Fruit fly (Drosophila melanogaster) whole organism, embryonic: ENCODE data around the gene Pxd.

Experiments
- ATbp ChIP-seq: fragments of 200-800 bp; sonication (Bioruptor generic); optimal IDR thresholded peaks from 2 replicates; lab custom pipeline; 2017; ENCODE audit warnings: missing biosample characterization, mild to moderate bottlenecking, missing genetic modification characterization, missing genetic modification reagents
- C15 ChIP-seq: fragments of 200-800 bp; sonication (Bioruptor generic); IDR thresholded peaks from 3 replicates; pipeline ENCODE4 v1.3.6; 2022; ENCODE audit warnings: missing biosample characterization, missing genetic modification characterization
- CG10366 ChIP-seq: fragments of 200-800 bp; sonication (Bioruptor generic); IDR thresholded peaks from 2 replicates; pipeline ENCODE4 v1.3.6; 2022; ENCODE audit warnings: missing biosample characterization, missing genetic modification characterization
- CG12769 ChIP-seq: fragments of 200-800 bp; sonication (Bioruptor generic); optimal IDR thresholded peaks from 2 replicates; lab custom pipeline; 2019; ENCODE audit warnings: missing biosample characterization, mild to moderate bottlenecking, missing genetic modification characterization, moderate library complexity
- CG15269 ChIP-seq: fragments of 200-800 bp; sonication (Bioruptor generic); optimal IDR thresholded peaks from 2 replicates; lab custom pipeline; 2018; ENCODE audit warnings: missing biosample characterization, mild to moderate bottlenecking, missing genetic modification characterization, moderate library complexity
- CG1603 ChIP-seq: fragments of 200-800 bp; sonication (Bioruptor generic); optimal IDR thresholded peaks from 2 replicates; lab custom pipeline; 2019; ENCODE audit warnings: missing biosample characterization, mild to moderate bottlenecking, missing genetic modification characterization, moderate library complexity
- CG1792 ChIP-seq: fragments of 200-800 bp; sonication (Bioruptor generic); optimal IDR thresholded peaks from 2 replicates; lab custom pipeline; 2016; ENCODE audit warnings: missing biosample characterization, missing genetic modification characterization
- CG2116 ChIP-seq: fragments of 200-800 bp; sonication (Bioruptor generic); optimal IDR thresholded peaks from 3 replicates; lab custom pipeline; 2018; ENCODE audit warnings: missing biosample characterization, mild to moderate bottlenecking, missing genetic modification characterization
- CG3726 ChIP-seq: fragments of 200-800 bp; sonication (Bioruptor generic); IDR thresholded peaks from 3 replicates; pipeline ENCODE4, ENCODE4 v1.3.6; 2022; ENCODE audit warnings: missing biosample characterization, missing genetic modification characterization
- CG4328 ChIP-seq: fragments of 200-800 bp; sonication (Bioruptor generic); optimal IDR thresholded peaks from 3 replicates; lab custom pipeline; 2017; ENCODE audit warnings: missing biosample characterization, missing genetic modification reagents, missing genetic modification characterization
- CG6254 ChIP-seq: fragments of 200-800 bp; sonication (Bioruptor generic); optimal IDR thresholded peaks from 3 replicates; lab custom pipeline; 2017; ENCODE audit warnings: mild to moderate bottlenecking, missing biosample characterization, missing genetic modification reagents, missing genetic modification characterization
- CG7556 ChIP-seq: fragments of 200-800 bp; sonication (Bioruptor generic); optimal IDR thresholded peaks from 2 replicates; lab custom pipeline; 2017; ENCODE audit warnings: missing biosample characterization, mild to moderate bottlenecking, missing genetic modification characterization
- CG8944 ChIP-seq: fragments of 200-800 bp; sonication (Bioruptor generic); optimal IDR thresholded peaks from 3 replicates; lab custom pipeline; 2016; ENCODE audit warnings: missing biosample characterization, missing genetic modification characterization
- Dek ChIP-seq: fragments of 200-800 bp; sonication (Bioruptor generic); optimal IDR thresholded peaks from 3 replicates; lab custom pipeline; 2019; ENCODE audit warnings: missing biosample characterization, mild to moderate bottlenecking, missing genetic modification characterization, moderate library complexity
- Dip3 ChIP-seq: fragments of 200-800 bp; sonication (Bioruptor generic); optimal IDR thresholded peaks from 3 replicates; lab custom pipeline; 2016; ENCODE audit warnings: missing biosample characterization, missing genetic modification characterization
- Dp ChIP-seq: fragments of 200-800 bp; sonication (Bioruptor generic); optimal IDR thresholded peaks from 2 replicates; lab custom pipeline; 2018; ENCODE audit warnings: missing biosample characterization, mild to moderate bottlenecking, missing genetic modification characterization, moderate library complexity
- Dref ChIP-seq: fragments of 200-800 bp; sonication (Bioruptor generic); IDR thresholded peaks from 2 replicates; pipeline ENCODE4 v1.3.6; 2022; ENCODE audit warnings: missing biosample characterization, missing genetic modification characterization
- Eip74EF ChIP-seq, 2 experiments: fragments of 200-800 bp in 1 of 2; fragments of >200 bp in 1 of 2; sonication (Bioruptor generic) in 1 of 2; optimal IDR thresholded peaks; 2 replicates each; lab custom pipeline; 2017 to 2019; ENCODE audit warnings: missing biosample characterization in 2 of 2, missing genetic modification characterization in 2 of 2, mild to moderate bottlenecking in 1 of 2, moderate library complexity in 1 of 2
- Ets97D ChIP-seq: fragments of 200-800 bp; sonication (Bioruptor generic); optimal IDR thresholded peaks from 3 replicates; lab custom pipeline; 2016; ENCODE audit warnings: missing biosample characterization, missing genetic modification characterization
- GATAe ChIP-seq: fragments of 200-800 bp; sonication (Bioruptor generic); conservative IDR thresholded peaks from 2 replicates; pipeline ENCODE4 v1.3.6; 2022; ENCODE audit warnings: missing biosample characterization, missing genetic modification characterization
- HmgD ChIP-seq: fragments of 200-800 bp; sonication (Bioruptor generic); optimal IDR thresholded peaks from 3 replicates; lab custom pipeline; 2016; ENCODE audit warnings: missing biosample characterization, missing genetic modification characterization
- Hsf ChIP-seq: fragments of 200-800 bp; sonication (Bioruptor generic); optimal IDR thresholded peaks from 3 replicates; lab custom pipeline; 2016; ENCODE audit warnings: missing biosample characterization, missing genetic modification characterization
- Mrtf ChIP-seq: fragments of 200-800 bp; sonication (Bioruptor generic); IDR thresholded peaks from 3 replicates; pipeline ENCODE4 v1.3.6; 2022; ENCODE audit warnings: missing biosample characterization, missing genetic modification characterization
- Nf-YC ChIP-seq: fragments of 200-800 bp; optimal IDR thresholded peaks from 3 replicates; lab custom pipeline; 2019; ENCODE audit warnings: missing biosample characterization, mild to moderate bottlenecking, missing genetic modification characterization, moderate library complexity
- Opbp ChIP-seq: fragments of 200-800 bp; sonication (Bioruptor generic); IDR thresholded peaks from 3 replicates; pipeline ENCODE4 v1.3.6; 2022; ENCODE audit warnings: missing biosample characterization, missing genetic modification characterization; ENCODE audit not compliant: partially characterized antibody
- Ravus ChIP-seq: fragments of 200-800 bp; sonication (Bioruptor generic); IDR thresholded peaks from 2 replicates; pipeline ENCODE4 v1.3.6; 2022; ENCODE audit warnings: missing biosample characterization, missing genetic modification characterization
- Sry-δ ChIP-seq: fragments of 200-800 bp; sonication (Bioruptor generic); optimal IDR thresholded peaks from 2 replicates; lab custom pipeline; 2016; ENCODE audit warnings: missing biosample characterization, missing genetic modification characterization
- Stat92E ChIP-seq, 3 experiments: fragments of >200 bp in 2 of 3; fragments of 200-800 bp in 1 of 3; sonication (Bioruptor generic) in 1 of 3; optimal IDR thresholded peaks; 2 replicates each; lab custom pipeline; 2017 to 2019; ENCODE audit warnings: missing biosample characterization in 3 of 3, missing genetic modification characterization in 3 of 3, mild to moderate bottlenecking in 1 of 3, moderate library complexity in 1 of 3
- ab ChIP-seq: fragments of 200-800 bp; sonication (Bioruptor generic); optimal IDR thresholded peaks from 2 replicates; lab custom pipeline; 2016; ENCODE audit warnings: missing biosample characterization, missing genetic modification characterization
- ap ChIP-seq: fragments of 200-800 bp; sonication (Bioruptor generic); IDR thresholded peaks from 2 replicates; pipeline ENCODE4 v1.3.6; 2022; ENCODE audit warnings: missing biosample characterization, missing genetic modification characterization
- cato ChIP-seq: fragments of 200-800 bp; sonication (Bioruptor generic); optimal IDR thresholded peaks from 2 replicates; lab custom pipeline; 2016; ENCODE audit warnings: missing biosample characterization, missing genetic modification characterization, borderline replicate concordance
- chinmo ChIP-seq: fragments of 200-800 bp; sonication (Bioruptor generic); IDR thresholded peaks from 4 replicates; pipeline ENCODE4 v1.3.6; 2022; ENCODE audit warnings: missing biosample characterization, missing genetic modification characterization; ENCODE audit not compliant: partially characterized antibody
- croc ChIP-seq: fragments of 200-800 bp; sonication (Bioruptor generic); conservative IDR thresholded peaks from 3 replicates; pipeline ENCODE4 v1.3.6; 2022; ENCODE audit warnings: missing biosample characterization, missing genetic modification characterization
- crol ChIP-seq: fragments of 200-800 bp; sonication (Bioruptor generic); IDR thresholded peaks from 2 replicates; pipeline ENCODE4 v1.3.6; 2022; ENCODE audit warnings: missing biosample characterization, missing genetic modification characterization
- ftz-f1 ChIP-seq: fragments of 200-800 bp; sonication (Bioruptor generic); optimal IDR thresholded peaks from 2 replicates; lab custom pipeline; 2016; ENCODE audit warnings: missing biosample characterization, missing genetic modification characterization
- fu2 ChIP-seq: fragments of 200-800 bp; sonication (Bioruptor generic); optimal IDR thresholded peaks from 2 replicates; lab custom pipeline; 2016; ENCODE audit warnings: missing biosample characterization, missing genetic modification characterization
- gcm ChIP-seq: fragments of 200-800 bp; sonication (Bioruptor generic); optimal IDR thresholded peaks from 2 replicates; lab custom pipeline; 2019; ENCODE audit warnings: missing biosample characterization, mild to moderate bottlenecking, missing genetic modification characterization, moderate library complexity
- lola ChIP-seq, 3 experiments: fragments of >200 bp in 2 of 3; fragments of 200-800 bp in 1 of 3; sonication (Bioruptor generic) in 1 of 3; optimal IDR thresholded peaks; 2 replicates each; lab custom pipeline; 2017 to 2019; ENCODE audit warnings: missing biosample characterization in 3 of 3, missing genetic modification characterization in 3 of 3, mild to moderate bottlenecking in 1 of 3, moderate library complexity in 1 of 3
- nerfin-1 ChIP-seq: fragments of 200-800 bp; sonication (Bioruptor generic); optimal IDR thresholded peaks from 3 replicates; lab custom pipeline; 2019; ENCODE audit warnings: missing biosample characterization, mild to moderate bottlenecking, missing genetic modification characterization, moderate library complexity
- nerfin-2 ChIP-seq: fragments of 200-800 bp; sonication (Bioruptor generic); IDR thresholded peaks from 2 replicates; pipeline ENCODE4 v1.3.6; 2022; ENCODE audit warnings: missing biosample characterization, missing genetic modification characterization; ENCODE audit not compliant: partially characterized antibody
- oc ChIP-seq: fragments of 200-800 bp; sonication (Bioruptor generic); optimal IDR thresholded peaks from 2 replicates; lab custom pipeline; 2018; ENCODE audit warnings: missing biosample characterization, mild to moderate bottlenecking, missing genetic modification characterization, moderate library complexity
- onecut ChIP-seq: fragments of 200-800 bp; sonication (Bioruptor generic); IDR thresholded peaks from 2 replicates; pipeline ENCODE4 v1.3.6; 2022; ENCODE audit warnings: missing biosample characterization, missing genetic modification characterization
- psq ChIP-seq: fragments of 200-800 bp; sonication (Bioruptor generic); optimal IDR thresholded peaks from 2 replicates; lab custom pipeline; 2017; ENCODE audit warnings: missing biosample characterization, missing genetic modification characterization
- sens-2 ChIP-seq: fragments of 200-800 bp; sonication (Bioruptor generic); IDR thresholded peaks from 2 replicates; pipeline ENCODE4 v1.3.6; 2022; ENCODE audit warnings: missing biosample characterization, missing genetic modification characterization
- shn ChIP-seq: fragments of 200-800 bp; sonication (Bioruptor generic); optimal IDR thresholded peaks from 3 replicates; lab custom pipeline; 2016; ENCODE audit warnings: missing biosample characterization, missing genetic modification characterization
- tna ChIP-seq: fragments of 200-800 bp; sonication (Bioruptor generic); IDR thresholded peaks from 2 replicates; pipeline ENCODE4 v1.3.6; 2022; ENCODE audit warnings: missing biosample characterization, missing genetic modification characterization; ENCODE audit not compliant: partially characterized antibody
- trh ChIP-seq: fragments of 200-800 bp; sonication (Bioruptor generic); optimal IDR thresholded peaks from 2 replicates; lab custom pipeline; 2016; ENCODE audit warnings: missing biosample characterization, missing genetic modification characterization
- twi ChIP-seq: fragments of 200-800 bp; optimal IDR thresholded peaks from 2 replicates; lab custom pipeline; 2019; ENCODE audit warnings: missing biosample characterization, mild to moderate bottlenecking, missing genetic modification characterization, moderate library complexity
- vfl ChIP-seq: fragments of 200-800 bp; sonication (Bioruptor generic); optimal IDR thresholded peaks from 2 replicates; lab custom pipeline; 2016; ENCODE audit warnings: missing biosample characterization, missing genetic modification characterization

The Pxd gene

DNA sequence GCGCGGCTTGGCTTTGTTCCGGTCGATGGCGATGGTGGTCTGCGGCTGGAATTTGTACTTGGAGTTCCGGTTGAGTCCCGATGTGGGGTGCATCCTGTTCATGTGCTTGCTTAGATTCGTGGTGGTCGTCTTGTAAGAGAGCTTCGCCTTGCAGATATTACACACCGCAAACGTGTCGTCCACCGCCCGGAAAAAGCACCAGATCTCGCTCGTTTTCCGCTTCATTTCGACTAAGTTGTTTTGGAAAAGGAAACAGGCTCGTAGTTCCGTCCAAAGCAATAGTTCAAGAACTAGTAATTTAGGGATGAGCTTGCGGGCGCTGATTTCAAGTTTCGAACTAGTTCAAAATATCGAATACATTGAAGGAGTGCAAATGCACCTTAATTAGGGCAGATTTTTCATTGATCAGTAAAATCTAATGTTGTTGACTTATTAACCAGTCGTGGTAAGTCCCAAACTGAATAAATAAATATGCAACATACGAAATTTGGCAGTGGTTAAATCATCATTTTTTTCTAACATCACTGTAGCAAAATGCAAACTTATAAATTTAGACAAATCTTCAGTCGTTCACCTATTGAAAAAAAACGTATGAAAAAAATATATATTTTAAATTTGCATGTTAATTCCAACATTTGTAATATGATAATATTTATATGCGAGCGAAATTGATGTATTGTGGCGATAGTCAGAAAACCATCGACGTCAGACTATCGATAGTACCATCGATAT is 28.6 kb downstream of the Pxd start, which contains the start of the genes bdwf and Patr-1 (continued):
- TF ChIP-seq Ets97D (GFP tag; lab: Kevin White, UChicago) = peak; percentile 51
- no peak for TF ChIP-seq trh
- peak; percentile 84 for TF ChIP-seq nerfin-2 (GFP tag; lab: Robert Waterston, UW)
- no peak for TF ChIP-seq GATAe (GFP tag; lab: Robert Waterston, UW)
- TF ChIP-seq Ravus (GFP tag; lab: Robert Waterston, UW) = no peak
- TF ChIP-seq Dip3 = no peak
- no peak for TF ChIP-seq fu2 (GFP tag; lab: Kevin White, UChicago)
- TF ChIP-seq Eip74EF (GFP tag; optimal IDR thresholded peaks at IDR 0.05; lab: Kevin White, UChicago) = no peak
- no peak for TF ChIP-seq ATbp (GFP tag; lab: Kevin White, UChicago)
- no peak for TF ChIP-seq CG12769
- TF ChIP-seq Mrtf (GFP tag; lab: Robert Waterston, UW) = no peak
- TF ChIP-seq CG10366 (GFP tag; lab: Robert Waterston, UW) = no peak
- peak; percentile 9 for TF ChIP-seq nerfin-1 (tag; lab: Kevin White, UChicago)
- TF ChIP-seq psq (GFP tag; lab: Kevin White, UChicago) = no peak
- no peak for TF ChIP-seq C15 (GFP tag; lab: Robert Waterston, UW)
- peak; percentile 85 for TF ChIP-seq Sry-δ (GFP tag; lab: Kevin White, UChicago)
- TF ChIP-seq Opbp (GFP tag; lab: Robert Waterston, UW) = peak; percentile 89
- peak; percentile 29 for TF ChIP-seq Dp
- TF ChIP-seq CG1792 (GFP tag; lab: Kevin White, UChicago) = no peak
- TF ChIP-seq Dref (GFP tag; lab: Robert Waterston, UW) = peak; percentile 87
- TF ChIP-seq onecut (GFP tag; lab: Robert Waterston, UW) = no peak
- TF ChIP-seq cato (GFP tag; lab: Kevin White, UChicago) = no peak
- TF ChIP-seq ab (GFP tag; lab: Kevin White, UChicago) = no peak
- TF ChIP-seq vfl (GFP tag; lab: Kevin White, UChicago) = no peak
- no peak for TF ChIP-seq croc (GFP tag; lab: Robert Waterston, UW)
- no peak for TF ChIP-seq shn
- TF ChIP-seq twi = no peak
- TF ChIP-seq tna (GFP tag; lab: Robert Waterston, UW) = peak; percentile 89
- peak; percentile 29 for TF ChIP-seq CG8944 (GFP tag; lab: Kevin White, UChicago)
- TF ChIP-seq Dek = peak; percentile 36
- TF ChIP-seq Hsf (GFP tag; lab: Kevin White, UChicago) = no peak
- no peak for TF ChIP-seq crol
- peak; percentile 78 for TF ChIP-seq CG2116 (GFP tag; lab: Kevin White, UChicago)
- no peak for TF ChIP-seq HmgD (GFP tag; lab: Kevin White, UChicago)
- no peak for TF ChIP-seq oc
- no peak for TF ChIP-seq CG15269
- TF ChIP-seq gcm (GFP tag; lab: Kevin White, UChicago) = peak; percentile 4
- TF ChIP-seq lola (GFP tag; optimal IDR thresholded peaks at IDR 0.05; lab: Kevin White, UChicago) = peak in 1 of 3 experiments; percentile 36
- TF ChIP-seq CG4328 (GFP tag; lab: Kevin White, UChicago) = no peak
- peak; percentile 95 for TF ChIP-seq chinmo (GFP tag; lab: Robert Waterston, UW)
- TF ChIP-seq Stat92E (GFP tag; optimal IDR thresholded peaks at IDR 0.05; lab: Kevin White, UChicago) = no peak
- peak; percentile 2 for TF ChIP-seq Nf-YC (tag; lab: Kevin White, UChicago)
- no peak for TF ChIP-seq ftz-f1 (GFP tag; lab: Kevin White, UChicago)
- no peak for TF ChIP-seq sens-2
- TF ChIP-seq CG6254 = no peak
- peak; percentile 3 for TF ChIP-seq CG1603
- TF ChIP-seq CG7556 = no peak
- no peak for TF ChIP-seq CG3726 (GFP tag; lab: Robert Waterston, UW)
- no peak for TF ChIP-seq ap
